Fruit fly (Drosophila melanogaster): ENCODE results near the gene CG32988.

Gene CG32988

dm6 chr2L:8839193-8839592 is 25.5 kb upstream of the CG32988 start:
- TF ChIP-seq D (optimal IDR thresholded peaks at IDR 0.05) (peak; percentile 76), D (GFP tag; optimal IDR thresholded peaks at IDR 0.05) (no peak), CG8478 (optimal IDR thresholded peaks at IDR 0.05) (peak; percentile 68), CG15479 (GFP tag; optimal IDR thresholded peaks at IDR 0.05) (peak; percentile 81), CG1832 (GFP tag; optimal IDR thresholded peaks at IDR 0.05) (no peak), CG7372 (GFP tag; IDR thresholded peaks at IDR 0.05) (peak; percentile 20; the same call in 1 of the 2 replicates), her (GFP tag; optimal IDR thresholded peaks at IDR 0.05) (no peak)

- peak; percentile 95 for TF ChIP-seq abd-A (tag; optimal IDR thresholded peaks at IDR 0.05)
- no peak for TF ChIP-seq Camta (GFP tag; optimal IDR thresholded peaks at IDR 0.05)
- TF ChIP-seq CG17186 (GFP tag; optimal IDR thresholded peaks at IDR 0.05), result no peak
- TF ChIP-seq CG4854 (GFP tag; optimal IDR thresholded peaks at IDR 0.05), result no peak
- no peak for TF ChIP-seq CG8290 (GFP tag; optimal IDR thresholded peaks at IDR 0.05)
- TF ChIP-seq CG8290 (tag; optimal IDR thresholded peaks at IDR 0.05), result no peak
- TF ChIP-seq CG32767 (GFP tag; IDR thresholded peaks at IDR 0.05), result no peak
- TF ChIP-seq Dll (GFP tag; IDR thresholded peaks at IDR 0.05; ENCODE audit: partially characterized antibody), result no peak
- no peak for TF ChIP-seq D19A (tag; optimal IDR thresholded peaks at IDR 0.05)
- no peak for TF ChIP-seq Dfd (GFP tag; optimal IDR thresholded peaks at IDR 0.05)
- TF ChIP-seq CG15514 (GFP tag; optimal IDR thresholded peaks at IDR 0.05), result no peak
- TF ChIP-seq Awh (GFP tag; IDR thresholded peaks at IDR 0.05), result peak; percentile 50; the same call in 1 of the 2 replicates
- TF ChIP-seq sisA (GFP tag; IDR thresholded peaks at IDR 0.05), result no peak
- TF ChIP-seq CG17612 (GFP tag; IDR thresholded peaks at IDR 0.05), result no peak
- TF ChIP-seq vvl (GFP tag; IDR thresholded peaks at IDR 0.05), result peak; percentile 90
- TF ChIP-seq gem (tag; optimal IDR thresholded peaks at IDR 0.05), result no peak
- no peak for TF ChIP-seq row (GFP tag; IDR thresholded peaks at IDR 0.05)
- no peak for TF ChIP-seq CG6254 (GFP tag; optimal IDR thresholded peaks at IDR 0.05)
- TF ChIP-seq CG7928 (GFP tag; optimal IDR thresholded peaks at IDR 0.05), result no peak
- no peak for TF ChIP-seq Deaf1 (tag; optimal IDR thresholded peaks at IDR 0.05)
- no peak for TF ChIP-seq jumu (GFP tag; optimal IDR thresholded peaks at IDR 0.05)
- TF ChIP-seq chinmo (GFP tag; IDR thresholded peaks at IDR 0.05; ENCODE audit: partially characterized antibody), result peak; percentile 89; the same call in 3 of the 4 replicates
- TF ChIP-seq CG13894 (tag; optimal IDR thresholded peaks at IDR 0.05), result peak; percentile 30
- no peak for TF ChIP-seq Ptx1 (GFP tag; IDR thresholded peaks at IDR 0.05)
- TF ChIP-seq sens (GFP tag), result no peak
- no peak for TF ChIP-seq sna (GFP tag; IDR thresholded peaks at IDR 0.05; ENCODE audit: partially characterized antibody)
- TF ChIP-seq CG10209 (GFP tag; optimal IDR thresholded peaks at IDR 0.05), result no peak
- no peak for TF ChIP-seq dm (GFP tag; optimal IDR thresholded peaks at IDR 0.05)
- no peak for TF ChIP-seq CG2202 (tag; optimal IDR thresholded peaks at IDR 0.05)
- TF ChIP-seq dmrt99B (tag; optimal IDR thresholded peaks at IDR 0.05), result no peak
- no peak for TF ChIP-seq CG34224 (GFP tag; IDR thresholded peaks at IDR 0.05; ENCODE audit: partially characterized antibody)
- TF ChIP-seq so (GFP tag; IDR thresholded peaks at IDR 0.05), result no peak
- TF ChIP-seq klu (GFP tag; IDR thresholded peaks at IDR 0.05), result no peak
- TF ChIP-seq CG7963 (GFP tag; IDR thresholded peaks at IDR 0.05; ENCODE audit: partially characterized antibody), result no peak
- TF ChIP-seq CG3995 (GFP tag; optimal IDR thresholded peaks at IDR 0.05), result no peak
- no peak for TF ChIP-seq CHES-1-like (GFP tag; optimal IDR thresholded peaks at IDR 0.05)
- TF ChIP-seq CG1792 (GFP tag; optimal IDR thresholded peaks at IDR 0.05), result no peak
- TF ChIP-seq stwl (tag; optimal IDR thresholded peaks at IDR 0.05), result no peak
- no peak for TF ChIP-seq GATAe (GFP tag; conservative IDR thresholded peaks at IDR 0.05)
- TF ChIP-seq CG6689 (GFP tag; IDR thresholded peaks at IDR 0.05), result no peak
- TF ChIP-seq CG10543 (GFP tag; optimal IDR thresholded peaks at IDR 0.05), result no peak
- TF ChIP-seq lbe (GFP tag; optimal IDR thresholded peaks at IDR 0.05), result no peak
- no peak for TF ChIP-seq Oaz (GFP tag; IDR thresholded peaks at IDR 0.05)
- no peak for TF ChIP-seq da (GFP tag; optimal IDR thresholded peaks at IDR 0.05)
Observed at dm6 chr2L:8840717-8841116, 23.9 kb upstream of the CG32988 start.
